Worm (Caenorhabditis elegans) whole organism, dauer: ENCODE data around the gene Y57G11B.5.
"Not testable (repeated sequence)": the region's sequence is repeated elsewhere in the genome, so short reads cannot be mapped to it uniquely, and the experiment has no call there.

Experiments
- unc-62 ChIP-seq: sonication (generic microtip); optimal IDR thresholded peaks from 2 replicates; lab custom pipeline; 2017; ENCODE audit warnings: missing biosample characterization, missing genetic modification reagents, missing genetic modification characterization

Y57G11B.5 gene

ce11 chrIV:14574282-14574869, at the start of gene Y57G11B.5, which contains the start of gene Y57G11B.3:
Gene Y57G11B.5, plus strand, starts transcription at chrIV:14574819.
Gene Y57G11B.3, minus strand, starts transcription at chrIV:14574382.
- TF ChIP-seq unc-62 (GFP tag; lab: Kevin White, UChicago): no peak

DNA sequence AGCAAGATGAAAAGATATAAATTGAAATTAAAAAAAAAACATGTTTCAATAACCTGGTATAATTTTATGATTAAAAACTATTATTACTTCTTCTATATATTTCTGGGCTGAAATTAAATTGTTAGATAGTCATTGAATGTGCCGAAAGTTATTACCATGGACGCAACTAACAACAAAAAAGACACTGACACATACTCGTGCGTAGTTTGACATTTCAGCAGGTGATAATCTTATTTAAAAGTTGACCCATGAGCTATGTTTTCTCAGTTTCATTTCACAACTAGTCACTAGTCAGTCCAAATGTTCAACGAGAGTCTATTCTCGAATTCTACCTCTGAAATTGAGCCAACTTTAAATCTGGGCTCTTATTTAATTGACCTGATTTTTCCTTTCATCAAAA, 45.9 kb upstream of the Y57G11B.5 start, which contains the start of gene T27E7.3:
T27E7.3 (plus strand) TSS at position 301 of the 400 bp plus-strand sequence.
- no peak for TF ChIP-seq unc-62 (GFP tag; lab: Kevin White, UChicago)

DNA sequence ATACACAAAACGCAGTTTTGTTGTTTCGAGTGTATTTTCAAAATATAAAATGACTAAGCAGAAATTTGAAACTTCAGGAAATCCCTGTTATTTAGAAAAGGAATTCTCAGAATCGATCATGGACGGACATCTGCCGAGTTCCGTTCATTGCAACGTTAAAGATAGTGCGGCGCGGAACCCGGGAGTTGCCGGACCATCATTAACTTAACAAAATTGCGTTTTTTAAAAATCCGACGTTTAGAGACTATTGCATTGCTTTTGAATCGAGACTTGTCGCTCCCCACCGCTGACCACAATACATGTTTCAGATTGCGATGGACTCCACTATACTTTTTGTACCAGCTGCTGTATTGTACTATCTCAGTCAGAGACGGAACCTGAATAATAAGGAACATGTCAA, 44.6 kb upstream of the Y57G11B.5 start:
- TF ChIP-seq unc-62 (GFP tag; lab: Kevin White, UChicago): no peak

- no peak for TF ChIP-seq unc-62 (GFP tag; lab: Kevin White, UChicago)
Measured at ce11 chrIV:14532366-14532765, 42.3 kb upstream of the Y57G11B.5 start.

ce11 chrIV:14534967-14535366, 39.7 kb upstream of the Y57G11B.5 start, which contains the start of gene T27E7.4:
Gene T27E7.4, minus strand, starts transcription at chrIV:14535067.
- no peak for TF ChIP-seq unc-62 (GFP tag; lab: Kevin White, UChicago)

ce11 chrIV:14536911-14537310, 37.7 kb upstream of the Y57G11B.5 start, which contains the start of gene T27E7.5:
Gene T27E7.5, plus strand, starts transcription at chrIV:14537163.
- no peak for TF ChIP-seq unc-62 (GFP tag; lab: Kevin White, UChicago)

DNA sequence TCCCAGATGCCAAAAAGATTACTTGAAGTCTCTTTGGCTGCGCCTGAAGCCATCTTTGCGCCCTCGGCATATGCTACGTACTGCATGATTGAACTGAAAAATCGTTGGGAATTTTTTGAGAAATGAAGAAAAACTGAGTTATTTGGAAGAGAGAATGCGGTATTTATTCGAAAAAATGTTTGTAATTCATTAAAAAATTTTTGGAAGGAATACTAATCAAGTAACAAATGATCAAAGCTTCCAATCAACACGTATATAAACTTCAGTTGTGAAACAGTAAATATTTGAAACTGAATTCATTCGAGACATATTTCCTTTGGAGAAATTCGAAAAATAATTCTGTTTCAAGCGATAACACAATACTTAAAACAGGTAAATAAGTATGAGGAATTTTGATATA, 32.1 kb upstream of the Y57G11B.5 start, which contains the start of gene pals-29:
pals-29 (minus strand) TSS at position 101 of the 400 bp plus-strand sequence.
- no peak for TF ChIP-seq unc-62 (GFP tag; lab: Kevin White, UChicago)

DNA sequence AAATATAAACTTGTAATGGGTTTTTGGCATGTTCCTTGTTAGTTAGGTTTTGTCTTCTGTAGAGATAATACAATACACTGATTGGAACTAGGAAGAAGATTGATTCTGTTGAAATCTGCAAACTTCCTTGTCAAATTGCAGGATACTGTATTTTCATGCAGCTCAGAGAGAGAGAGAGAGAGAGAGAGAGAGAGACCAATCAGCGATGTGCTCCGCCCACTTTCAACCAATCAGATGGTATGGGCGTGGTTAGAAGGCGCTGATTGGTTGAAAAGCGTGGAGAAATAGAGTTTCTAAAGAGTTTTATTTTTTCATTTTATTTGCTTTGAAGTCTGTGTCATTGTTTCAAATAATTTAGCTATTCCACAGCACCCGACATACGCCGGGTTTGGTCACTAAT, 27.3 kb upstream of the Y57G11B.5 start:
- no peak for TF ChIP-seq unc-62 (GFP tag; lab: Kevin White, UChicago)

ce11 chrIV:14549308-14549707, 25.3 kb upstream of the Y57G11B.5 start, which contains the start of gene T27E7.9:
Gene T27E7.9, minus strand, starts transcription at chrIV:14549408.
- TF ChIP-seq unc-62 (GFP tag; lab: Kevin White, UChicago): no peak

DNA sequence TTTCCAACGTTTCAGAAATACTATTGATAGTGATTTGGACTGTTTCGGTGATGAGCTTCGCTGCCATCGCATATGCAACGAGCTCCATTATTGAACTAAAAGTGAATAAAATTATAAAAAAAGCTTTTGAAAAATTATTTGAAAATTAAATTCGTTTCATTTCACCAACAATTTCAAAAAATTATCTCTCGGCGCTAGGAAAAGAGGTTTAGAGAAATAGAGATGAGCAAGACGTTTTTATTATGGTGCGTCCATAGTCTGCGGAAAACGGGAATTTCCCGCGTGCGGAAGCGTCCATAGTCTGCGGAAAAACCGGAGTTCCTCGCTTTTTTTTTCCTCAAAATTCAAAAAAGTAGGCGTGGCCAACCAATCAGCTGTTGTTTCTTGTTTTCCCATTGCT, 22.7 kb upstream of the Y57G11B.5 start, which contains the start of gene pals-30:
pals-30 (minus strand) TSS at position 101 of the 400 bp plus-strand sequence.
- TF ChIP-seq unc-62 (GFP tag; lab: Kevin White, UChicago): not testable (repeated sequence)

- TF ChIP-seq unc-62 (GFP tag; lab: Kevin White, UChicago): no peak
Measured at ce11 chrIV:14554788-14555187, 19.8 kb upstream of the Y57G11B.5 start, which contains the start of gene Y57G11B.6. Gene Y57G11B.6, minus strand, starts transcription at chrIV:14554888.

DNA sequence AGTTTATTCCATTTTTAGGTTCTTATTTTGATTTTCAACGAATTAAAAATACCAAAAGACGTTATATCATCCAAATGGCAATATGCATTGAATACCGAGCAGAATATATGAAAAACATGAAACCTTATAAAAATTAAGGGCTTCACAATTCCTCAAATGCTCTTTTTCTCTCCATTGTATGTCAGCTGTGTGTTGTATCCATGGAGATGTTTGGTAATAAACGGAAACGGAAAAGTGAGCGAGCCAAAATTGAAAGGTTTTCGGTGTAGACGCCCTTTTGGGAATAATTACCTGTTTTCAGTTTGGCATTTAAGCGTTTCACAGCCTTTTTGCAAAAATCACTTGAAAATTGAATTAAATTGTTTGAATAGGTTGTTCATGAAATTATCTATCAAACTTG, 17.0 kb upstream of the Y57G11B.5 start:
- TF ChIP-seq unc-62 (GFP tag; lab: Kevin White, UChicago): no peak

DNA sequence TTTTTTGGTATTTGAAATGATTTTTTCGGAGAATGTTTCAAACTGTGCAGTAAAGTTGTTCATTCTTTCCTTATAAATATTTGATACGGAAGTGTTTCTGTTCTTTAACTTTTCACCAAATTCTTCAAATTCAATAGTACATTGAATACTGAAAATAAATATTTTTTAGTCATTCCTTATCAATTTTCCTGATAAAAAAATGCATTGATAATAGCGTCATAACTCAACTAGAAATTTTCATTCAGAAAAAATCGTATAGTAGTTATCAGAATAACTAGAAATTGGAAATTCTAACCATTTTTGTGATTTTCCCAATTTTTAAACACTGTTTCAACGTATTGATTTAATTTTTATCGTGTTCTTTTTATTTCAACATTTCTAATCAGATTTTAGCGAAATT, 15.4 kb upstream of the Y57G11B.5 start:
- no peak for TF ChIP-seq unc-62 (GFP tag; lab: Kevin White, UChicago)

DNA sequence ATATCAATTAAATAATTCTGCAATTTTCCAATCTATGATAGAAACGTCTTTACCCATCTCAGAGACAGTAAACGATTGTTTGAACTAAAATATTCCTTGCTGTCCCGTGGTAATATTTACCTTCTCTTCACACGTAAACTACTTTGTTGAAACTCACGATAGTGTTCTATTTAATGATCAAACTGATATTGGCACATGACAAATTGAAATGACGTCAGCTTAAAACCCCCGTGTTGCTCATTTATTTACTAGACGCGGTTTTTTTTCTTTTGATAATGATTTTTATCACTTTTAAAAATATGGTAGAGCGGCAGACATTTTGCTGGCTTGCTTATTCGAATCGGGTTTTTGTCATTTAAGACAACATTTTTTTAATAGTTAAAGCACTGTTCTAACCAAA, 12.9 kb upstream of the Y57G11B.5 start:
- no peak for TF ChIP-seq unc-62 (GFP tag; lab: Kevin White, UChicago)

DNA sequence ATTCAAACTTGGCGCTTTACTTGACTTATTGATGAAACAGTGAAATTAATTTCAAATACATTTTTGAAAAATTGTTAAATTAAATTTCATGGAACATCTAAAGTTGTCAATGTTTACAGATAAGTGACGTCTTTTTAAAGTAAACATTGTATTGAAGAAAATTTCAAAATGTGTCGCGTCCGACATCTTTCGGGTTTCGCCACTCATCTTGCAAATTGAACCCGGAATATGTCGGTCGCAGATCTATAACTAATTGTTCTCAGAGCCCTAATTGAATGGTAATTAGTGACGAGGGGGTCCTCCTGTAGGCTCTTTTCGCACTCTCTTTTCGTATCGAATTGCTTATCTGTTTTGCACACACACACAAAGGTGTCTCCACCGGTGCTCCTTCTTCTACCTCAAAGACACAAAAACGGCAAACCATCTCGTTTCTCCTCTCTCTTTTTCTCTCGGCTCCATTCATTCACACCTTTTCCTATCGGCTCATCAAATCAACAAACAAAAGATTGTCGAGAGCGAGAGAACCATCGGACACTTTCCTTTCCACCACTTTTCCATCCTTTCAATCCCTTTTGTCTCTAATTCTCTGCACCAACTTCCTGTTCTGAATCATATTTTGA, 11.9 kb upstream of the Y57G11B.5 start:
- TF ChIP-seq unc-62 (GFP tag; lab: Kevin White, UChicago): no peak

DNA sequence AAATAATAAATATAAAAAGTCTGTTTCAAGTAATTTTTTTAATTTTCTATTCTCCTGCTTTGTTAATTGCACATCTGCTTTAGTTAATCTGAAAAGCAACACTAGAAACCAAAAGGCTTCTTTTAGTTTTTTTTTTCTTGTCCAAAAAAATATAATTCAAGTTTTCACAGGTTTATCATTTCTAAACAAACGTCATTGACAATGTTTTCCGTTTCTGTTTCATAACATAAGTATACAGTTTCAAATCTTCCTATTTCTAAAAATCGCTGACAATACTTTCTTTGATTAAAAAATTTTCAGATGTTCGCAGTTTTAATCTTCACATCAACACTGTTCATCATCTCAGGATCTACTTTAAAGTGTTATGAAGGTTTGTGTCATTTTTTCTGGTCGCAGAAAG, 9.6 kb upstream of the Y57G11B.5 start, which contains the start of gene Y57G11B.2:
Y57G11B.2 (plus strand) TSS at position 301 of the 400 bp plus-strand sequence.
- no peak for TF ChIP-seq unc-62 (GFP tag; lab: Kevin White, UChicago)
